In the genomic region with DNA sequence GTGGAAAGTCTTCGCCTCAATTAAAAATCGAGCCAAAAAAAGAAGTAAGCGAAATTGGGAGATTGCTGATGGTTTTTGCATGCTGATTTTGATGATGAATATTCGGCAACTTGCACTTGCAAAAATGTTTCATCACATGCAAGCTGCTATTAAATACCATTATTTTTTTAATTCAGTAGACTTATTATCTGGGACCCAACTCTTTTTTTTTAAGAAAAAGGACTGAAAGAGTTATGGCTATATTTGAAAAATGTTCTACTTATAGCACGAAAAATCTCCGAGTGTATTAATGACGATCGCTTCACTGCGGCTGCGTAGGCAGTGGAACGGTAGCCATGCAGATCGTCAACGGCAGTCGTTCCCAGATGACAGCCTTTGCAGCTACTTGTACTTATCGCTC, we compare ENCODE assay signal across 4 fruit fly cellular contexts.
TF ChIP-seq lines count a peak whose summit lies in the region.

No protein-coding gene starts in this region.

- TF ChIP-seq CTCF in whole organism, embryonic (GFP tag; optimal IDR thresholded peaks at IDR 0.05; lab: Kevin White, UChicago), result no peak

TF ChIP-seq in whole organism, embryonic, 481 proteins besides CTCF, POLR2A, EP300 and RAD21:
- no peak for TF ChIP-seq mam (GFP tag; optimal IDR thresholded peaks at IDR 0.05; lab: Kevin White, UChicago)
- TF ChIP-seq prd (optimal IDR thresholded peaks at IDR 0.05; lab: Kevin White, UChicago), result no peak
- TF ChIP-seq prd (GFP tag; IDR thresholded peaks at IDR 0.05; lab: Robert Waterston, UW), result 0 out of 3 replicates have a peak, but pooled peaks have one; percentile 8
- peak; percentile 50 for TF ChIP-seq Med (GFP tag; lab: Kevin White, UChicago)
- TF ChIP-seq Ptx1 (GFP tag; IDR thresholded peaks at IDR 0.05; lab: Robert Waterston, UW), result 0 out of 2 replicates have a peak, but pooled peaks have one; percentile 7
- no peak for TF ChIP-seq danr (GFP tag; IDR thresholded peaks at IDR 0.05; lab: Robert Waterston, UW)
- TF ChIP-seq ewg (GFP tag; optimal IDR thresholded peaks at IDR 0.05; lab: Kevin White, UChicago), result no peak
- no peak for TF ChIP-seq Usf (GFP tag; optimal IDR thresholded peaks at IDR 0.05; lab: Kevin White, UChicago)
- no peak for TF ChIP-seq Trl (optimal IDR thresholded peaks at IDR 0.05; lab: Kevin White, UChicago)
- TF ChIP-seq Trl (GFP tag; optimal IDR thresholded peaks at IDR 0.05; lab: Kevin White, UChicago), result no peak

TF ChIP-seq in whole organism, prepupa, 60 proteins besides CTCF, POLR2A, EP300 and RAD21 (continues in another document):
- TF ChIP-seq eg (GFP tag; IDR thresholded peaks at IDR 0.05; lab: Robert Waterston, UW) (peak; percentile 56; the same call in 2 of the 3 replicates), CG8632 (GFP tag; optimal IDR thresholded peaks at IDR 0.05; lab: Kevin White, UChicago) (peak; percentile 45), CG9139 (GFP tag; optimal IDR thresholded peaks at IDR 0.05; lab: Kevin White, UChicago) (no peak), CG6163 (GFP tag; IDR thresholded peaks at IDR 0.05; lab: Robert Waterston, UW) (peak; percentile 59; the same call in 2 of the 3 replicates), Hr4 (GFP tag; optimal IDR thresholded peaks at IDR 0.05; lab: Kevin White, UChicago) (peak; percentile 24), Met (GFP tag; optimal IDR thresholded peaks at IDR 0.05; lab: Kevin White, UChicago) (peak; percentile 85), esn (GFP tag; optimal IDR thresholded peaks at IDR 0.05; lab: Kevin White, UChicago) (peak; percentile 79), CG34406 (GFP tag; optimal IDR thresholded peaks at IDR 0.05; lab: Kevin White, UChicago) (peak; percentile 45), dsx (GFP tag; optimal IDR thresholded peaks at IDR 0.05; lab: Kevin White, UChicago; ENCODE audit: poor library complexity, severe bottlenecking) (no peak), CG3032 (tag; optimal IDR thresholded peaks at IDR 0.05; lab: Kevin White, UChicago) (no peak), CG8119 (GFP tag; IDR thresholded peaks at IDR 0.05; lab: Robert Waterston, UW) (no peak), fd85E (GFP tag; optimal IDR thresholded peaks at IDR 0.05; lab: Kevin White, UChicago) (no peak), acj6 (GFP tag; optimal IDR thresholded peaks at IDR 0.05; lab: Kevin White, UChicago) (peak; percentile 41), CG11902 (GFP tag; optimal IDR thresholded peaks at IDR 0.05; lab: Kevin White, UChicago) (peak; percentile 48), CG4318 (GFP tag; optimal IDR thresholded peaks at IDR 0.05; lab: Kevin White, UChicago) (no peak), CG7368 (GFP tag; optimal IDR thresholded peaks at IDR 0.05; lab: Kevin White, UChicago) (peak; percentile 33), Blimp-1 (GFP tag; optimal IDR thresholded peaks at IDR 0.05; lab: Kevin White, UChicago) (peak; percentile 38), CG3919 (GFP tag; optimal IDR thresholded peaks at IDR 0.05; lab: Kevin White, UChicago) (peak; percentile 56), svp (GFP tag; lab: Kevin White, UChicago) (peak; percentile 82), Lpt (GFP tag; optimal IDR thresholded peaks at IDR 0.05; lab: Kevin White, UChicago) (no peak), cyc (GFP tag; optimal IDR thresholded peaks at IDR 0.05; lab: Kevin White, UChicago) (peak; percentile 77), CG6276 (GFP tag; optimal IDR thresholded peaks at IDR 0.05; lab: Kevin White, UChicago) (no peak), CG10631 (GFP tag; optimal IDR thresholded peaks at IDR 0.05; lab: Kevin White, UChicago) (peak; percentile 22), salr (GFP tag; optimal IDR thresholded peaks at IDR 0.05; lab: Kevin White, UChicago) (no peak), Sox102F (GFP tag; optimal IDR thresholded peaks at IDR 0.05; lab: Kevin White, UChicago) (peak; percentile 73), CG6808 (GFP tag; optimal IDR thresholded peaks at IDR 0.05; lab: Kevin White, UChicago) (no peak)

TF ChIP-seq in whole organism, pupa, 21 proteins besides CTCF, POLR2A, EP300 and RAD21:
- TF ChIP-seq CG34367 (tag; optimal IDR thresholded peaks at IDR 0.05; lab: Kevin White, UChicago) (no peak), CG14655 (GFP tag; optimal IDR thresholded peaks at IDR 0.05; lab: Kevin White, UChicago) (peak; percentile 22), Ets98B (GFP tag; IDR thresholded peaks at IDR 0.05; lab: Robert Waterston, UW) (no peak), Pif1B (GFP tag; optimal IDR thresholded peaks at IDR 0.05; lab: Kevin White, UChicago) (no peak), D1 (tag; optimal IDR thresholded peaks at IDR 0.05; lab: Kevin White, UChicago) (no peak), Pif1A (GFP tag; optimal IDR thresholded peaks at IDR 0.05; lab: Kevin White, UChicago) (peak; percentile 29), CG32121 (GFP tag; IDR thresholded peaks at IDR 0.05; lab: Robert Waterston, UW) (no peak), EcR (GFP tag; optimal IDR thresholded peaks at IDR 0.05; lab: Kevin White, UChicago) (no peak), gl (tag; optimal IDR thresholded peaks at IDR 0.05; lab: Kevin White, UChicago) (no peak), Snoo (tag; optimal IDR thresholded peaks at IDR 0.05; lab: Kevin White, UChicago) (peak; percentile 74), CG9948 (tag; optimal IDR thresholded peaks at IDR 0.05; lab: Kevin White, UChicago) (no peak), fd96Ca (GFP tag; IDR thresholded peaks at IDR 0.05; lab: Robert Waterston, UW) (no peak), CG10348 (GFP tag; IDR thresholded peaks at IDR 0.05; lab: Robert Waterston, UW) (no peak), CG13204 (GFP tag; optimal IDR thresholded peaks at IDR 0.05; lab: Kevin White, UChicago) (no peak), CG12605 (GFP tag; IDR thresholded peaks at IDR 0.05; lab: Robert Waterston, UW) (no peak), CG17806 (tag; optimal IDR thresholded peaks at IDR 0.05; lab: Kevin White, UChicago) (peak; percentile 1), rn (GFP tag; IDR thresholded peaks at IDR 0.05; lab: Robert Waterston, UW) (no peak), CG15710 (tag; optimal IDR thresholded peaks at IDR 0.05; lab: Kevin White, UChicago) (no peak), CG8159 (tag; optimal IDR thresholded peaks at IDR 0.05; lab: Kevin White, UChicago) (peak; percentile 8), CG8301 (tag; optimal IDR thresholded peaks at IDR 0.05; lab: Kevin White, UChicago) (no peak), CG4496 (GFP tag; IDR thresholded peaks at IDR 0.05; lab: Robert Waterston, UW) (no peak)

TF ChIP-seq in whole organism, wandering third instar larva, 38 proteins besides CTCF, POLR2A, EP300 and RAD21:
- TF ChIP-seq brk (GFP tag; optimal IDR thresholded peaks at IDR 0.05; lab: Kevin White, UChicago) (peak; percentile 51), Myc (optimal IDR thresholded peaks at IDR 0.05; lab: Kevin White, UChicago) (no peak), sv (GFP tag; optimal IDR thresholded peaks at IDR 0.05; lab: Kevin White, UChicago) (no peak), h (GFP tag; optimal IDR thresholded peaks at IDR 0.05; lab: Kevin White, UChicago) (peak; percentile 83), Dif (GFP tag; optimal IDR thresholded peaks at IDR 0.05; lab: Kevin White, UChicago; ENCODE audit: partially characterized antibody) (no peak), psq (GFP tag; optimal IDR thresholded peaks at IDR 0.05; lab: Kevin White, UChicago) (peak; percentile 22), Rel (GFP tag; optimal IDR thresholded peaks at IDR 0.05; lab: Kevin White, UChicago) (no peak), Rel (tag; optimal IDR thresholded peaks at IDR 0.05; lab: Kevin White, UChicago) (no peak), dmrt93B (GFP tag; optimal IDR thresholded peaks at IDR 0.05; lab: Kevin White, UChicago) (peak; percentile 62), CG9705 (GFP tag; optimal IDR thresholded peaks at IDR 0.05; lab: Kevin White, UChicago) (peak; percentile 21), Hnf4 (GFP tag; optimal IDR thresholded peaks at IDR 0.05; lab: Kevin White, UChicago) (peak; percentile 70), Vsx2 (GFP tag; optimal IDR thresholded peaks at IDR 0.05; lab: Kevin White, UChicago; ENCODE audit: partially characterized antibody) (no peak), rgr (GFP tag; optimal IDR thresholded peaks at IDR 0.05; lab: Kevin White, UChicago) (peak; percentile 67), CG32264 (GFP tag; optimal IDR thresholded peaks at IDR 0.05; lab: Kevin White, UChicago) (peak; percentile 22), Hr78 (GFP tag; optimal IDR thresholded peaks at IDR 0.05; lab: Kevin White, UChicago) (no peak), pan (optimal IDR thresholded peaks at IDR 0.05; lab: Kevin White, UChicago) (no peak), tai (GFP tag; optimal IDR thresholded peaks at IDR 0.05; lab: Kevin White, UChicago) (peak; percentile 30), OdsH (GFP tag; optimal IDR thresholded peaks at IDR 0.05; lab: Kevin White, UChicago) (peak; percentile 69), br (GFP tag; optimal IDR thresholded peaks at IDR 0.05; lab: Kevin White, UChicago) (peak; percentile 70), fru (GFP tag; optimal IDR thresholded peaks at IDR 0.05; lab: Kevin White, UChicago) (peak; percentile 79), Dfd (GFP tag; optimal IDR thresholded peaks at IDR 0.05; lab: Kevin White, UChicago) (no peak), dsf (GFP tag; optimal IDR thresholded peaks at IDR 0.05; lab: Kevin White, UChicago; ENCODE audit: borderline replicate concordance) (no peak), foxo (GFP tag; optimal IDR thresholded peaks at IDR 0.05; lab: Kevin White, UChicago) (peak in 1 of 2 experiments; percentile 63), ey (GFP tag; optimal IDR thresholded peaks at IDR 0.05; lab: Kevin White, UChicago) (peak; percentile 72), Sp1 (GFP tag; optimal IDR thresholded peaks at IDR 0.05; lab: Kevin White, UChicago) (peak; percentile 60), sage (GFP tag; optimal IDR thresholded peaks at IDR 0.05; lab: Kevin White, UChicago) (no peak), HLH106 (tag; optimal IDR thresholded peaks at IDR 0.05; lab: Kevin White, UChicago) (peak; percentile 66)
